Worm (Caenorhabditis elegans): Measurements from ENCODE around the gene nlp-24.

ce11 chrV:11650720-11651119 is 34.5 kb downstream of the nlp-24 start, which contains the start of gene zip-10:
- TF ChIP-seq F52B5.7 (tag; optimal IDR thresholded peaks at IDR 0.05) (no peak), die-1 (tag; optimal IDR thresholded peaks at IDR 0.05) (no peak), F23B12.7 (tag; optimal IDR thresholded peaks at IDR 0.05; ENCODE audit: insufficient read depth) (no peak), zfh-2 (GFP tag; conservative IDR thresholded peaks at IDR 0.05) (no peak), attf-5 (GFP tag; optimal IDR thresholded peaks at IDR 0.05) (no peak), madf-8 (GFP tag; conservative IDR thresholded peaks at IDR 0.05) (no peak), zim-3 (tag; optimal IDR thresholded peaks at IDR 0.05) (no peak), hlh-26 (GFP tag; conservative IDR thresholded peaks at IDR 0.05) (no peak), F33H1.4 (GFP tag; IDR thresholded peaks at IDR 0.05) (no peak)
